Fruit fly (Drosophila melanogaster) whole organism, prepupa: Measurements from ENCODE around the gene CG17271.

Experiments used
- Blimp-1 ChIP-seq: fragments of 200-800 bp; sonication (Bioruptor generic); optimal IDR thresholded peaks from 3 replicates; lab custom pipeline; 2017; ENCODE audit warnings: missing biosample characterization, missing genetic modification characterization, mild to moderate bottlenecking, moderate library complexity, missing genetic modification reagents
- CG10631 ChIP-seq: fragments of 200-800 bp; sonication (Bioruptor generic); optimal IDR thresholded peaks from 2 replicates; lab custom pipeline; 2016; ENCODE audit warnings: missing biosample characterization, missing genetic modification characterization
- Gug ChIP-seq: fragments of 200-800 bp; sonication (Bioruptor generic); IDR thresholded peaks from 2 replicates; pipeline ENCODE4 v1.3.6; 2022; ENCODE audit warnings: missing biosample characterization, missing genetic modification characterization
- Hr39 ChIP-seq: fragments of 200-800 bp; sonication (Bioruptor generic); optimal IDR thresholded peaks from 2 replicates; lab custom pipeline; 2016; ENCODE audit warnings: missing biosample characterization, missing genetic modification characterization
- Met ChIP-seq: fragments of 200-800 bp; sonication (Bioruptor generic); optimal IDR thresholded peaks from 3 replicates; lab custom pipeline; 2016; ENCODE audit warnings: missing biosample characterization, missing genetic modification characterization
- net ChIP-seq: fragments of 200-800 bp; sonication (Bioruptor generic); optimal IDR thresholded peaks from 3 replicates; lab custom pipeline; 2016; ENCODE audit warnings: missing biosample characterization, missing genetic modification characterization
- ss ChIP-seq, 2 experiments: fragments of 200-800 bp; sonication (Bioruptor generic); optimal IDR thresholded peaks; 2 replicates in 1 of 2; 3 replicates in 1 of 2; lab custom pipeline; 2017 to 2018; ENCODE audit warnings: mild to moderate bottlenecking in 2 of 2, missing biosample characterization in 2 of 2, missing genetic modification characterization in 2 of 2, moderate library complexity in 1 of 2

DNA sequence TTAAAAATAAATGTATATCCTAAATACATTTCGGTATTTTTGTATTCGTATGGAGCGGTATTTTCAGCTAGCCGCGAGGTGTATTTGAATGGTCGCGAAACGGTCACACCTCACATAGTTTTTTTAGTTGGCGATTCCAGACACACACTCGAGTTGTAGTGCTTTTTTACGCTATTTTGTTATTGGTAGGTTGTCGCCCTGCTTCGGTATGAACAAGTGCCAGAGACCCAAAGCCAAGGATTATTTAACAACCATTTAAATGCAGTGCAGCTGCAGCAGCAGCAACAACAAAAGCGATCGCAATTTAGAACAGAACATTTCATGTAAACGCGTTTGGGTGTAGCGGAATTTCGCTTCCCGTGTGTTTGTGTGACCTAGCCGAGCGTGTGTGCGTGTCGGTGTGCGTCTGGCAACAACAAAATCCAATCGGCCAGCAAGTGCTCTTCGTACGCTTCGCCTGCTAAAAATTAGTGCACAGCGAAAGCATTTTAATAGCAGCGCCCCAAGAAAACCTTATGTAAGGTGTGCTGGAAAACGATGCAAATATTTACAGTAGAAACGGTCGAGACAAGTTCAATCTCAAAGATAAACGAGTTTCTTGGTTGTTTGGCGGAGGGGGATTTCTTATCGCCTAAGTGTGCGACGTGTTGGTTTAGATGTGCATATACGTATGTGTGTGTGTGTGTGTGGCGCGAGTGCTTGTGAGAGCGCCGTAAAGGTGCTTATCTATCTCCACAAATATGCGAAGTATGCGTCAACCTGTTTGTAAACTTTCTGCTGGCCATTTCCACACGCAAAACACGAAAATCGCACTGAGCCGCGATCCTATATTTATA is 11.3 kb upstream of the CG17271 start, which contains the start of gene Synd:
- TF ChIP-seq Met (GFP tag; lab: Kevin White, UChicago) (peak; percentile 24), ss (GFP tag; optimal IDR thresholded peaks at IDR 0.05; lab: Kevin White, UChicago) (peak; percentile 59 to 65), net (no peak), CG10631 (peak; percentile 13), Gug (GFP tag; lab: Robert Waterston, UW) (no peak), Hr39 (GFP tag; lab: Kevin White, UChicago) (peak; percentile 41), Blimp-1 (peak; percentile 9)
